Fruit fly (Drosophila melanogaster) whole organism, prepupa: Measurements from ENCODE around the gene Dhc93AB.

Experiments used
- CG10669 ChIP-seq: fragments of 200-800 bp; sonication (Bioruptor generic); optimal IDR thresholded peaks from 3 replicates; lab custom pipeline; 2018; ENCODE audit warnings: missing biosample characterization, mild to moderate bottlenecking, missing genetic modification characterization, moderate library complexity
- CG11902 ChIP-seq: fragments of 200-800 bp; sonication (Bioruptor generic); optimal IDR thresholded peaks from 3 replicates; lab custom pipeline; 2016; ENCODE audit warnings: missing biosample characterization, missing genetic modification characterization
- CG15336 ChIP-seq: fragments of 200-800 bp; sonication (Bioruptor generic); IDR thresholded peaks from 2 replicates; pipeline ENCODE4 v1.3.6; 2022; ENCODE audit warnings: missing biosample characterization, missing genetic modification characterization
- CG3032 ChIP-seq: fragments of 200-800 bp; optimal IDR thresholded peaks from 2 replicates; lab custom pipeline; 2019; ENCODE audit warnings: missing biosample characterization, mild to moderate bottlenecking, missing genetic modification characterization, moderate library complexity
- CG31627 ChIP-seq: fragments of 200-800 bp; sonication (Bioruptor generic); optimal IDR thresholded peaks from 3 replicates; lab custom pipeline; 2016; ENCODE audit warnings: missing biosample characterization, missing genetic modification characterization
- CG4318 ChIP-seq: fragments of 200-800 bp; sonication (Bioruptor generic); optimal IDR thresholded peaks from 3 replicates; lab custom pipeline; 2017; ENCODE audit warnings: missing biosample characterization, mild to moderate bottlenecking, missing genetic modification characterization
- CG6163 ChIP-seq: fragments of 200-800 bp; sonication (Bioruptor generic); IDR thresholded peaks from 3 replicates; pipeline ENCODE4 v1.3.6; 2022; ENCODE audit warnings: missing biosample characterization, missing genetic modification characterization
- CG6276 ChIP-seq: fragments of 200-800 bp; sonication (Bioruptor generic); optimal IDR thresholded peaks from 2 replicates; lab custom pipeline; 2017; ENCODE audit warnings: missing biosample characterization, mild to moderate bottlenecking, missing genetic modification characterization
- CG6808 ChIP-seq: fragments of 200-800 bp; sonication (Bioruptor generic); optimal IDR thresholded peaks from 3 replicates; lab custom pipeline; 2017; ENCODE audit warnings: missing biosample characterization, missing genetic modification characterization, mild to moderate bottlenecking, moderate library complexity, missing genetic modification reagents
- CG6854 ChIP-seq: fragments of 200-800 bp; sonication (Bioruptor generic); optimal IDR thresholded peaks from 2 replicates; lab custom pipeline; 2017; ENCODE audit warnings: missing biosample characterization, mild to moderate bottlenecking, missing genetic modification characterization
- CG7368 ChIP-seq: fragments of 200-800 bp; sonication (Bioruptor generic); optimal IDR thresholded peaks from 3 replicates; lab custom pipeline; 2016; ENCODE audit warnings: missing biosample characterization, missing genetic modification characterization
- CG8119 ChIP-seq: fragments of 200-800 bp; sonication (Bioruptor generic); IDR thresholded peaks from 3 replicates; pipeline ENCODE4 v1.3.6; 2022; ENCODE audit warnings: missing biosample characterization, missing genetic modification characterization
- CG8319 ChIP-seq: fragments of 200-800 bp; sonication (Bioruptor generic); optimal IDR thresholded peaks from 3 replicates; lab custom pipeline; 2016; ENCODE audit warnings: missing biosample characterization, missing genetic modification characterization
- CG9139 ChIP-seq: fragments of 200-800 bp; sonication (Bioruptor generic); optimal IDR thresholded peaks from 3 replicates; lab custom pipeline; 2017; ENCODE audit warnings: missing biosample characterization, mild to moderate bottlenecking, missing genetic modification characterization
- Eip75B ChIP-seq: fragments of 200-800 bp; sonication (Bioruptor generic); optimal IDR thresholded peaks from 3 replicates; lab custom pipeline; 2016; ENCODE audit warnings: missing biosample characterization, missing genetic modification characterization
- Ets21C ChIP-seq: fragments of 200-800 bp; sonication (Bioruptor generic); optimal IDR thresholded peaks from 3 replicates; lab custom pipeline; 2016; ENCODE audit warnings: missing biosample characterization, missing genetic modification characterization
- Ets96B ChIP-seq: fragments of 200-800 bp; optimal IDR thresholded peaks from 2 replicates; lab custom pipeline; 2019; ENCODE audit warnings: missing biosample characterization, mild to moderate bottlenecking, missing genetic modification characterization, moderate library complexity
- Gug ChIP-seq: fragments of 200-800 bp; sonication (Bioruptor generic); IDR thresholded peaks from 2 replicates; pipeline ENCODE4 v1.3.6; 2022; ENCODE audit warnings: missing biosample characterization, missing genetic modification characterization
- OdsH ChIP-seq: fragments of 200-800 bp; sonication (Bioruptor generic); optimal IDR thresholded peaks from 3 replicates; lab custom pipeline; 2016; ENCODE audit warnings: missing biosample characterization, missing genetic modification characterization
- Smox ChIP-seq: fragments of 200-800 bp; sonication (Bioruptor generic); optimal IDR thresholded peaks from 3 replicates; lab custom pipeline; 2016; ENCODE audit warnings: missing biosample characterization, missing genetic modification characterization
- Sox14 ChIP-seq: fragments of 200-800 bp; sonication (Bioruptor generic); optimal IDR thresholded peaks from 3 replicates; lab custom pipeline; 2016; ENCODE audit warnings: missing biosample characterization, missing genetic modification characterization
- Sox15 ChIP-seq: fragments of 200-800 bp; sonication (Bioruptor generic); optimal IDR thresholded peaks from 3 replicates; lab custom pipeline; 2016; ENCODE audit warnings: missing biosample characterization, missing genetic modification characterization
- achi ChIP-seq: fragments of 200-800 bp; sonication (Bioruptor generic); optimal IDR thresholded peaks from 3 replicates; lab custom pipeline; 2016; ENCODE audit warnings: missing biosample characterization, missing genetic modification characterization
- cyc ChIP-seq: fragments of 200-800 bp; sonication (Bioruptor generic); optimal IDR thresholded peaks from 3 replicates; lab custom pipeline; 2016; ENCODE audit warnings: missing biosample characterization, missing genetic modification characterization
- eg ChIP-seq: fragments of 200-800 bp; sonication (Bioruptor generic); IDR thresholded peaks from 3 replicates; pipeline ENCODE4 v1.3.6; 2022; ENCODE audit warnings: missing biosample characterization, missing genetic modification characterization
- fd59A ChIP-seq: fragments of 200-800 bp; sonication (Bioruptor generic); optimal IDR thresholded peaks from 2 replicates; lab custom pipeline; 2017; ENCODE audit warnings: missing biosample characterization, mild to moderate bottlenecking, missing genetic modification characterization, missing genetic modification reagents
- fd85E ChIP-seq: fragments of 200-800 bp; sonication (Bioruptor generic); optimal IDR thresholded peaks from 3 replicates; lab custom pipeline; 2016; ENCODE audit warnings: missing biosample characterization, missing genetic modification characterization
- fkh ChIP-seq: fragments of 200-800 bp; sonication (Bioruptor generic); optimal IDR thresholded peaks from 3 replicates; lab custom pipeline; 2017; ENCODE audit warnings: missing biosample characterization, mild to moderate bottlenecking, missing genetic modification characterization, moderate library complexity
- lz ChIP-seq: fragments of 200-800 bp; sonication (Bioruptor generic); optimal IDR thresholded peaks from 3 replicates; lab custom pipeline; 2016; ENCODE audit warnings: missing biosample characterization, missing genetic modification characterization
- salr ChIP-seq, 2 experiments: fragments of 200-800 bp; sonication (Bioruptor generic); optimal IDR thresholded peaks; 3 replicates each; lab custom pipeline; 2016 to 2018; ENCODE audit warnings: missing biosample characterization in 2 of 2, missing genetic modification characterization in 2 of 2, mild to moderate bottlenecking in 1 of 2
- ss ChIP-seq, 2 experiments: fragments of 200-800 bp; sonication (Bioruptor generic); optimal IDR thresholded peaks; 2 replicates in 1 of 2; 3 replicates in 1 of 2; lab custom pipeline; 2017 to 2018; ENCODE audit warnings: mild to moderate bottlenecking in 2 of 2, missing biosample characterization in 2 of 2, missing genetic modification characterization in 2 of 2, moderate library complexity in 1 of 2
- svp ChIP-seq: fragments of 200-800 bp; sonication (Bioruptor generic); peaks from one replicate; lab custom pipeline; 2016; ENCODE audit warnings: missing biosample characterization, missing genetic modification characterization
- topi ChIP-seq: fragments of 200-800 bp; sonication (Bioruptor generic); optimal IDR thresholded peaks from 3 replicates; lab custom pipeline; 2016; ENCODE audit warnings: missing biosample characterization, missing genetic modification characterization
- vri ChIP-seq: fragments of 200-800 bp; sonication (Bioruptor generic); optimal IDR thresholded peaks from 3 replicates; lab custom pipeline; 2016; ENCODE audit warnings: missing biosample characterization, mild to moderate bottlenecking, missing genetic modification characterization

The Dhc93AB gene

dm6 chr3R:20989046-20989445, 53.3 kb downstream of the Dhc93AB start:
- TF ChIP-seq salr (GFP tag; optimal IDR thresholded peaks at IDR 0.05; lab: Kevin White, UChicago): no peak
- no peak for TF ChIP-seq Sox15 (GFP tag; lab: Kevin White, UChicago)
- TF ChIP-seq Ets21C (GFP tag; lab: Kevin White, UChicago): no peak
- no peak for TF ChIP-seq fd85E
- no peak for TF ChIP-seq CG6854 (GFP tag; lab: Kevin White, UChicago)
- no peak for TF ChIP-seq Gug (GFP tag; lab: Robert Waterston, UW)
- TF ChIP-seq vri (GFP tag; lab: Kevin White, UChicago): no peak
- TF ChIP-seq fkh (GFP tag; lab: Kevin White, UChicago): no peak
- no peak for TF ChIP-seq OdsH
- TF ChIP-seq fd59A (GFP tag; lab: Kevin White, UChicago): no peak
- no peak for TF ChIP-seq CG9139
- no peak for TF ChIP-seq Sox14 (GFP tag; lab: Kevin White, UChicago)
- no peak for TF ChIP-seq CG8319 (GFP tag; lab: Kevin White, UChicago)
- TF ChIP-seq Eip75B (GFP tag; lab: Kevin White, UChicago): no peak
- TF ChIP-seq CG4318 (GFP tag; lab: Kevin White, UChicago): no peak
- no peak for TF ChIP-seq CG6808
- TF ChIP-seq achi (GFP tag; lab: Kevin White, UChicago): no peak
- TF ChIP-seq CG6276 (GFP tag; lab: Kevin White, UChicago): no peak
- no peak for TF ChIP-seq CG15336
- no peak for TF ChIP-seq CG11902 (GFP tag; lab: Kevin White, UChicago)

dm6 chr3R:20988560-20988959, 53.7 kb downstream of the Dhc93AB start:
- no peak for TF ChIP-seq eg

- TF ChIP-seq ss (GFP tag; optimal IDR thresholded peaks at IDR 0.05; lab: Kevin White, UChicago) (no peak), achi (GFP tag; lab: Kevin White, UChicago) (no peak), Ets96B (tag; lab: Kevin White, UChicago) (no peak), CG7368 (GFP tag; lab: Kevin White, UChicago) (no peak), CG8119 (GFP tag; lab: Robert Waterston, UW) (no peak), Gug (GFP tag; lab: Robert Waterston, UW) (no peak), fd85E (no peak), Sox14 (GFP tag; lab: Kevin White, UChicago) (no peak), CG10669 (GFP tag; lab: Kevin White, UChicago) (no peak), CG31627 (no peak), CG3032 (tag; lab: Kevin White, UChicago) (no peak), Smox (GFP tag; lab: Kevin White, UChicago) (no peak)
These were observed 54.5 kb downstream of the Dhc93AB start, which contains the start of gene CG43446 for dm6 chr3R:20987836-20988235. CG43446 (minus strand) TSS chr3R:20987936.

DNA sequence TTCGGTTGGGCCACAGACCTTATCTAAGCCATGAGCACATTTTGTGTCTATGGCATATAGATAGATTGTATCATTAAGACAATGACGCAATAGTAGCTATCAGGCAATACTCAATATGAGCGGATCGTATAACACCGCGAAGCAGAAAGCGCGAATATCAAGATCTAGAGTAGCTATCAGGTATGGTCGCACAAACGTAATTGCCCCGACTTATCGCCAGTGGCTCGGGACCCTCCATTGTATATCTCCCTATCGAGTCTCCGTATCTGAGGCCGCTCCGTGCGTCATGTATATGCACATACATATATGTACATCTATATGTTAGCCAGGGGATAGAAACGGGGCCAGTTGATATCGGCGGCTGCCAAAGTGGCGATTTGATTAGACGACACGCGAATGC, 56.7 kb downstream of the Dhc93AB start:
- no peak for TF ChIP-seq Gug (GFP tag; lab: Robert Waterston, UW)
- TF ChIP-seq CG6276 (GFP tag; lab: Kevin White, UChicago): no peak
- TF ChIP-seq eg: no peak
- no peak for TF ChIP-seq CG6163 (GFP tag; lab: Robert Waterston, UW)
- TF ChIP-seq vri (GFP tag; lab: Kevin White, UChicago): peak; percentile 99
- TF ChIP-seq CG7368 (GFP tag; lab: Kevin White, UChicago): no peak
- no peak for TF ChIP-seq CG6808
- TF ChIP-seq Ets96B (tag; lab: Kevin White, UChicago): no peak
- TF ChIP-seq cyc (GFP tag; lab: Kevin White, UChicago): no peak
- TF ChIP-seq svp: peak; percentile 69
- no peak for TF ChIP-seq topi (GFP tag; lab: Kevin White, UChicago)
- TF ChIP-seq, all 60 proteins: peak for 2

DNA sequence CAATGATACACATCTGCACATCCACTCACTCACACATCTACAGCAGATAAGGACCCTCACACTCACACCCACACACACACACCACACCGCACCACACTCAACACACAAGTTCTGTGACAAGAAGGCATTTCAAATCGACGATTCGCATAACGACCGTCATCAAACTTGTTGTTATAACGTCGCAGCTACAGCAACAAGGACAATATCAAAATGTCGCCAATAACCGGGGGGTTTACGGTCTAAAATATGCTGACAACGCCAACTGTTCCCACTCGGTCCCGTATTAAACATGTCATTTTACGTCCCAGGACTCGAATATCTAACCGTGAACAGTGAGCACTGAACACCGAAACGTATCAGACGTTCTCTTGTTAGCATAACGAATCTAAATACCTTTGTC, 57.4 kb downstream of the Dhc93AB start:
- no peak for TF ChIP-seq lz (GFP tag; lab: Kevin White, UChicago)
